Fruit fly (Drosophila melanogaster): Measurements from ENCODE around the gene pasha.
A peak's percentile ranks its signal among the peaks of the same experiment; 100 is the strongest.

The pasha gene

DNA sequence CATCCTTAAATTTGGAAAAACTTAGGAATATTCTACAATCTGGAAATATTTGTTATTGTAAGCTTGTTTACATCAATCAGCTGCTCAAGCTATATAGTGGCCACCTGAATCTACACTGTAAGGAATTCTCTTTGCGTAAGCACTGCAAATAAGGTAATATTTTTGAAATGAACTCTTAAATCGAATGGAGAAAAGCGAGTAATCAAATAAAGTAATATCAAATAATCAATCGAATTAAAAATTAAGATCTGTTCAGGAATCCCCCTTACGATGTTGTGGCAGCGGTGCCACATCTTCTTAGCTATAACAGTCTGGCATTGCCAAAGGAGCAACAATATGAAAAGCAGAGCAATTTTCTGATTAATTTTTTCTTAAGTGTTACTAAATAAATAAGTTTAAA is 1.8 kb upstream of the pasha start, which contains the start of the genes Mnat9 and CG1792 (continued):
- TF ChIP-seq schlank (tag; optimal IDR thresholded peaks at IDR 0.05), result peak; percentile 97
- TF ChIP-seq CG18764 (GFP tag; optimal IDR thresholded peaks at IDR 0.05), result peak; percentile 98
- peak; percentile 97 for TF ChIP-seq Oli (tag; optimal IDR thresholded peaks at IDR 0.05)
- no peak for TF ChIP-seq bbx (GFP tag; IDR thresholded peaks at IDR 0.05; ENCODE audit: partially characterized antibody)
- peak; percentile 99 for TF ChIP-seq CG14014 (GFP tag; IDR thresholded peaks at IDR 0.05)
- TF ChIP-seq CG4730 (GFP tag; IDR thresholded peaks at IDR 0.05), result peak; percentile 99
- no peak for TF ChIP-seq mld (GFP tag; IDR thresholded peaks at IDR 0.05; ENCODE audit: partially characterized antibody)
- peak; percentile 98 for TF ChIP-seq en (GFP tag; optimal IDR thresholded peaks at IDR 0.05)
- peak; percentile 99 for TF ChIP-seq az2 (GFP tag; optimal IDR thresholded peaks at IDR 0.05)
- peak in 1 of 3 experiments; percentile 95 for TF ChIP-seq lola (GFP tag; optimal IDR thresholded peaks at IDR 0.05)
- peak; percentile 99 for TF ChIP-seq gem (tag; optimal IDR thresholded peaks at IDR 0.05)
- TF ChIP-seq ken (GFP tag; IDR thresholded peaks at IDR 0.05), result peak; percentile 99
- peak; percentile 98 for TF ChIP-seq phol (tag; optimal IDR thresholded peaks at IDR 0.05)
- TF ChIP-seq CG31224 (GFP tag; IDR thresholded peaks at IDR 0.05), result peak; percentile 98
- TF ChIP-seq CG17186 (GFP tag; optimal IDR thresholded peaks at IDR 0.05), result peak; percentile 92
- TF ChIP-seq trem (tag; optimal IDR thresholded peaks at IDR 0.05), result peak; percentile 96
- TF ChIP-seq Aef1 (GFP tag; IDR thresholded peaks at IDR 0.05), result peak; percentile 99
- peak; percentile 98 for TF ChIP-seq CG32767 (GFP tag; IDR thresholded peaks at IDR 0.05)
- TF ChIP-seq Bdp1 (GFP tag; optimal IDR thresholded peaks at IDR 0.05), result peak; percentile 95
- peak; percentile 98 for TF ChIP-seq caup (GFP tag; optimal IDR thresholded peaks at IDR 0.05; ENCODE audit: severe bottlenecking)
- TF ChIP-seq maf-S (GFP tag; optimal IDR thresholded peaks at IDR 0.05), result peak; percentile 98
- peak; percentile 14 for TF ChIP-seq CG15479 (GFP tag; optimal IDR thresholded peaks at IDR 0.05)
- TF ChIP-seq Asciz (GFP tag; optimal IDR thresholded peaks at IDR 0.05), result peak; percentile 97
- TF ChIP-seq YL-1 (GFP tag; optimal IDR thresholded peaks at IDR 0.05), result peak; percentile 96
- TF ChIP-seq CG33213 (GFP tag; optimal IDR thresholded peaks at IDR 0.05), result peak; percentile 99
- TF ChIP-seq CG2875 (GFP tag; optimal IDR thresholded peaks at IDR 0.05), result peak; percentile 95
- TF ChIP-seq CG8478 (optimal IDR thresholded peaks at IDR 0.05), result no peak
- peak; percentile 95 for TF ChIP-seq kah (GFP tag; optimal IDR thresholded peaks at IDR 0.05)
- peak; percentile 96 for TF ChIP-seq gcm (GFP tag; optimal IDR thresholded peaks at IDR 0.05)
- peak; percentile 83 for TF ChIP-seq CG5180 (GFP tag; optimal IDR thresholded peaks at IDR 0.05)
- TF ChIP-seq otp (GFP tag; IDR thresholded peaks at IDR 0.05), result peak; percentile 99
- peak; percentile 93 for TF ChIP-seq CG11723 (GFP tag; optimal IDR thresholded peaks at IDR 0.05)
- TF ChIP-seq CG2678 (tag; optimal IDR thresholded peaks at IDR 0.05), result peak; percentile 98
- TF ChIP-seq CG13775 (GFP tag; optimal IDR thresholded peaks at IDR 0.05), result peak; percentile 99
- TF ChIP-seq zfh1 (GFP tag; IDR thresholded peaks at IDR 0.05), result peak; percentile 99
- peak; percentile 82 for TF ChIP-seq CG10431 (GFP tag; optimal IDR thresholded peaks at IDR 0.05)
- TF ChIP-seq CG17359 (tag; optimal IDR thresholded peaks at IDR 0.05), result peak; percentile 99
- TF ChIP-seq Tbp (GFP tag; optimal IDR thresholded peaks at IDR 0.05), result no peak
- peak; percentile 23 to 65 for TF ChIP-seq insv (GFP tag; optimal IDR thresholded peaks at IDR 0.05)
- peak; percentile 99 for TF ChIP-seq tin (GFP tag; optimal IDR thresholded peaks at IDR 0.05)
- TF ChIP-seq wdn (GFP tag; IDR thresholded peaks at IDR 0.05), result peak; percentile 98
- TF ChIP-seq corto (GFP tag; optimal IDR thresholded peaks at IDR 0.05), result peak; percentile 92
- TF ChIP-seq lmd (GFP tag; IDR thresholded peaks at IDR 0.05), result peak; percentile 99
- peak; percentile 80 for TF ChIP-seq CG7928 (GFP tag; optimal IDR thresholded peaks at IDR 0.05)
- TF ChIP-seq lab (GFP tag; optimal IDR thresholded peaks at IDR 0.05), result peak; percentile 99
- peak; percentile 96 for TF ChIP-seq Poxn (GFP tag; IDR thresholded peaks at IDR 0.05)
- TF ChIP-seq HHEX (GFP tag; optimal IDR thresholded peaks at IDR 0.05), result peak; percentile 97
- TF ChIP-seq tio (GFP tag; optimal IDR thresholded peaks at IDR 0.05), result peak; percentile 99
- peak; percentile 93 for TF ChIP-seq CG10267 (tag; optimal IDR thresholded peaks at IDR 0.05)
- TF ChIP-seq sens-2 (GFP tag; IDR thresholded peaks at IDR 0.05), result peak; percentile 99

Measured in whole organism, embryonic.